Worm (Caenorhabditis elegans): ENCODE measurements around the gene C09B9.2.

- TF ChIP-seq unc-62 (GFP tag; optimal IDR thresholded peaks at IDR 0.05) = no peak
- no peak for TF ChIP-seq ama-1 (optimal IDR thresholded peaks at IDR 0.05)
- TF ChIP-seq nhr-43 (tag; optimal IDR thresholded peaks at IDR 0.05; ENCODE audit: poor library complexity, severe bottlenecking) = no peak
- TF ChIP-seq skn-1 (tag; optimal IDR thresholded peaks at IDR 0.05) = no peak
- TF ChIP-seq elt-3 (tag; optimal IDR thresholded peaks at IDR 0.05) = no peak
- no peak for TF ChIP-seq R02D3.7 (tag; optimal IDR thresholded peaks at IDR 0.05)
- no peak for TF ChIP-seq mml-1 (tag; optimal IDR thresholded peaks at IDR 0.05)
Measured at ce11 chrIV:5076607-5077006, 47.5 kb downstream of the C09B9.2 start.
